Worm (Caenorhabditis elegans) whole organism, dauer: ENCODE results near the gene srh-31.

Source experiments
- unc-62 ChIP-seq: sonication (generic microtip); optimal IDR thresholded peaks from 2 replicates; lab custom pipeline; 2017; ENCODE audit warnings: missing biosample characterization, missing genetic modification reagents, missing genetic modification characterization

The srh-31 gene

DNA sequence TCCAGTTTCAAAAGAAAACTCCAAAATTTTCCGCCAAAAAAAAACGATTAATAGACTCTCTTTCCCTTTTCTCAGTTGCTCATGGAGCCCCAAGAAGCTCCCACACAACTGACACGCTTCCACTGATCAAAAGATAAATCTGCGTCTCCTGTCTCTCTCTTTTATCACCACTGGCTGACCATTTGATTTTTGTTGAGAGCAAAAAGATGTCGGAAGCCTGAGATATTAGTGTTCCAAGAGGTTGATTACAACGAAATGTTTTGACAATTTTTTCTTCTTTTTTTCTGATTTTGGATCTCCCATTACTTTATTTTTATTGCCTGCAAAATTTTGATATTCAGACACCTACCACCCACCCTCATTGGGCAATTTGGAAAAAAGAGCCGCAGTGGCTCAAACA is 25.4 kb downstream of the srh-31 start, which contains the start of gene twk-42:
Gene twk-42 (minus strand): TSS at position 101 of the 400 bp plus-strand sequence.
- TF ChIP-seq unc-62 (GFP tag; lab: Kevin White, UChicago), result no peak

DNA sequence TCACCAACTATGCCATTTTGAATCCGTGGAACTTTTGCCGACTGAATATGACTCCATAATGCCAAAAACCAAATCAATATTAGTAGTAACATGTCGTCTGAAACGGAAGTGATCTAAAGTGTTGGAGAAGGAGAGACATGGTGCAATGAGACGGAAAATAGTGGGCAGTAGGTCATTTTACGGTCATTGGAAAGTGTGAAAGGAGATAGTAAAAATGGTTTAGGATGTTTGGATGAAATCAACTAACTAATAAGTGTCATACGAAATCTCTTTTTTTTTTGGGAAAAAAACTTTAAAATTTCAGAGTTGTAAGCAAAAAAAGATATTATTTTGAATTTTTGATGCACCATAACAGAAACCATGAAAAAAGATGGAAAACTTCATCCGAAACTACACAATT is 32.7 kb downstream of the srh-31 start, which contains the start of gene cutl-4:
Gene cutl-4 (minus strand): TSS at position 101 of the 400 bp plus-strand sequence.
- TF ChIP-seq unc-62 (GFP tag; lab: Kevin White, UChicago), result no peak

DNA sequence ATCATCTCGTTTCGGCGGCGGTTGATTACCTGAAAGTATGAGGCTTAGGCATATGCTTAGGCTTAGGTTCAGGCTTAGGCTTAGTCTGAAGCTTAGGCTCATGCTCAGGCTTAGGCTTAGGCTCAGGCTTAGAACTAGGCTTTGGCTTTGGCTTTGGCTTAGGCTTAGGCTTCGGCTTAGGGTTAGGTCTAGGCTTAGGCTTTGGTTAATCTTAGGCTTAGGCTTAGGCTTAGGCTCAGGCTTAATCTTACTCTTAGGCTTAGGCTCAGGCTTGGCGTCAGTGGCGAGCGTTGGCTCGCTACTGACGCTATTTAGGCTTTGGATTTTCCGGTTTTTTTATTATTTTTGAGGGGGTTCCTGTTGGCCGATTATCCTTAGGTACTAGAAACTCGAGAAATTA is 36.7 kb downstream of the srh-31 start:
- TF ChIP-seq unc-62 (GFP tag; lab: Kevin White, UChicago), result no peak

DNA sequence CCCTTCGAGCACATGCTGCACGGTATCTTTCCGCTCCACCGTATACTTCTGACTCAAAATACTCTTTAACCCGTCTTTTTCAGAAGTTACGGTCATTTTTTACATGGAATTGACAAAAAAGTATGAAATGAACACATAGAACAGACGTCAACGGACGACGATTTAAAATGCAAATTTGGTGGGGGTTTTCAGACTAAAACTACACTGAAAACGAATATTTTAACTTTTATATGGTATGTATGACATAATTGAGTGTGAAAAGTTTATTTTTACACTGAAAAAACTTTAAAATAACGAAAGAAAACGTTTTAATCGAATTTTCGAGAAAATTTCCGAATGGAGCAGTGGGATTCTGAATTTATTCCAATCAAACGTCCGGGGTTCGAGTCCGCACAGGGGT is 39.8 kb downstream of the srh-31 start, which contains the start of gene twk-36:
Gene twk-36 (minus strand): TSS at position 101 of the 400 bp plus-strand sequence.
- no peak for TF ChIP-seq unc-62 (GFP tag; lab: Kevin White, UChicago)

DNA sequence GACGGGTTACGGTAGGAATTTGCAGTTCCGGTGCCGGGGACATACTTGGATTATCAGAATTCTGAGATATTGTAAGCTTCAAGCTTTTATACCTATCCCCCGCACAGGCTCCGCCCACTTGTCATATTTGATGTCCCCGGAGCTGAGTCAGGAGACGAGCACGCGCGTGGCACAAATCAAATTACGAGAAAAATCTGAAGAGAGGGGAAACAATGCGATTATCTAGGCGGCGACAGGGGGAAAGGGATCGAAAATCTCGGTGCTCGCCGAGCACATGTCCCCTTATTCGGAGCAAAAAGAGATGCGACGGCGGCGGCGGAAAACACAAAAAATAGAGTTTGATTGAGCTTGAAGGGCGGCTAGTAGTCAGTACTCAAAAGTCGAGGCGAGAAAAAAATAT is 42.1 kb downstream of the srh-31 start, which contains the start of gene R12G8.1:
Gene R12G8.1 (minus strand): TSS at position 63 of the 400 bp plus-strand sequence.
- TF ChIP-seq unc-62 (GFP tag; lab: Kevin White, UChicago), result no peak

DNA sequence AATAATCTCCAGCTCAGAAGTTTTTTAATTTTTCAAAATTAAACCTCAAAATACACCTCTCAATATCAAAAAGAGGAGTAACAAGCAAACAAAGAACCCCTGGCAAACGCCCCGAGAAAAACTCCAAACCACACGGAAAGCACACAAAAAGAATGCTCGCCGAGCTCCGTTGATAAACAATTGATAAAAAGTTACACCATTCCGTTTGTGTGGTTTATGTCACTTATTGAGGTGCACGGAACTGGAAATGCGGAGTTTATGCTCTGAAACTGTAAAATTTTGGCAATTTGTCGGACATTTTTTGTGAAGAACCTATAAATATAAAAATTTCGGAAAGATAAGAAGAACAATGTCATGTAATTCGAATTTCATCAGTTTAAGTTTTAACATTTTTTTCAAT is 45.2 kb downstream of the srh-31 start:
- TF ChIP-seq unc-62 (GFP tag; lab: Kevin White, UChicago), result no peak

DNA sequence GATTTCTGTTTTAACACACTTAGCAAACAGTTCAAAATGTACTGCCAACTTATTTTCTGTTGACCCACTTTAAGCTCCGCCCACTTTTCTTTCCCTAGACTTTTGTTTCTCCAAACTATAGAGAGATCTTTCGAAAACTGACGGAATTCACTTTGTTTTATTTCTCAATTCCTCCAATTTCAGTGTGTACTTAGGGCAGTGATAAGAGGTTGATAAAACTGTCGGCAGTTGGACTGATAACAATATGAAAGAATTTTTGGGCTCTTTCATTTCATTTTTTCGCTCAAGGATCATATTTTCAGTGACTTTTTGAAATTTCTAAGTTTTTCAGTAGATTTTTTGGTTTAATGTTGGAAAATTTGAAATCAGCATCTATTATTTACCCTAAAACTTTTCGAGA is 47.9 kb downstream of the srh-31 start:
- TF ChIP-seq unc-62 (GFP tag; lab: Kevin White, UChicago), result no peak

DNA sequence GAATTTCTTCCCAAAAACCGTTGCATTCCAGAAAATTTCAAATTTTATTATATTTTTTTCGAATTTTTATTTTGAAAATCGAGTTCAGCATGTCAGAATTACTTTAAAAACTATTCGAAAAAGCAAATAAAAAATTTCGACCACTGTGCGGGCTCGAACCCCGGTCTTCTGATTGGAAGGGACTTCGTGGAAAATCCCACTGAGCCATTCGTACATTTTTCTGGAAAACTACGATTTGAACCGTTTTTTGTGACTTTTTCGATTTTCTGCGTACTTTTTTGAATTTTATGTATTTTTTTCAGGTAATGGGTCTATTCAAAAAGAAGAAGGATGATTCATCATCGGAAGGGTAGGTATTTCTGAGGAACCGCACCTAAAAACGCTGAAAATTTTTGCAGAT is 48.5 kb downstream of the srh-31 start, which contains the start of gene pgp-9:
Gene pgp-9 (plus strand): TSS at position 301 of the 400 bp plus-strand sequence.
- TF ChIP-seq unc-62 (GFP tag; lab: Kevin White, UChicago), result no peak
